Worm (Caenorhabditis elegans): ENCODE data around the gene F40B5.2.

ce11 chrX:8394279-8394678 lies 26.6 kb downstream of the F40B5.2 start:
- TF ChIP-seq tra-4 (tag; optimal IDR thresholded peaks at IDR 0.05) (no peak), ets-7 (tag; optimal IDR thresholded peaks at IDR 0.05) (no peak), ama-1 (optimal IDR thresholded peaks at IDR 0.05) (no peak), pes-1 (GFP tag; IDR thresholded peaks at IDR 0.05) (no peak), sea-1 (GFP tag; conservative IDR thresholded peaks at IDR 0.05) (no peak), scrt-1 (GFP tag; IDR thresholded peaks at IDR 0.05) (no peak), flt-1 (GFP tag; IDR thresholded peaks at IDR 0.05) (no peak), tbx-11 (GFP tag; IDR thresholded peaks at IDR 0.05) (no peak), ceh-36 (tag; optimal IDR thresholded peaks at IDR 0.05) (no peak), hnd-1 (tag; optimal IDR thresholded peaks at IDR 0.05) (no peak), hmbx-1 (tag; optimal IDR thresholded peaks at IDR 0.05) (no peak), aly-1 (tag; optimal IDR thresholded peaks at IDR 0.05) (no peak), F13C5.2 (tag; optimal IDR thresholded peaks at IDR 0.05) (no peak), hmg-4 (GFP tag; optimal IDR thresholded peaks at IDR 0.05) (no peak)
